ENCODE assay signal across 1 fruit fly cellular context in the genomic region with DNA sequence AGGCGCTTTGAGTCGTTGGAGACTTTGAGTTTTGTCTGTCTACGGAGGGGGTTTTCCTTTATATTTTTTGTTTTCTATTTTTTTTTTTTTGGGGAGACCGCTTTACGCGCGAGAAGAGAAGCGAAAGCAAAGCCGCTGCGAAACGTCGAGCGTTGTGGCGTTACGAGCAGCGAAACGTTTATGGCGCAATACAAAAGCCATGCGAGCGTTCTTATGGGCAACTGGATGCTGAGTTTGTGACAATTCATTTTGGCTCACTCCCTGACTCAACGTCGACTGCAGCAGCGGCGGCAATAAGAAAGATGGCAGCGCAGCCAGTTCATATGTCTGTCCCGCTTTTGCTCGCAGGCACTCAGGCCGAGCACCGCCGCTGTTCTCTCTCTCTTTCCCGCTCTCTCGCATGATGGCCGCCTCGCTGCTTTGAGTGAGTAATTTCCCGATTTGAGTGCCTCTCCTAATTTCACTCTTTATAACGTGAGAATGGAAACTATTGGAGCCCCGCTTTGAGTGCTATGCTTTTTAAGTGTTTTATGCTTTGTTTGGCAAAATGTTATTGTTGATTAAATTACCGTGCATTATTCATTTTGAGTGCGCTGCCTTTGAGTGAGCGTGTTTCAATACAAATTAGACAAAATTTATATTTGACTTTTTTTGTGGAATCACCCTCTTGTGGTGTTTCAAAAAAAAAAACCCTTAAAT.
TF ChIP-seq lines count a peak whose summit lies in the region.

A gene (minus strand): TSS at position 191 of the 699 bp plus-strand sequence.

TF ChIP-seq in whole organism, embryonic, 481 proteins besides CTCF, POLR2A, EP300 and RAD21 (continued from another document):
- TF ChIP-seq Bgb (GFP tag; IDR thresholded peaks at IDR 0.05; lab: Robert Waterston, UW; ENCODE audit: partially characterized antibody), result peak; percentile 88
- no peak for TF ChIP-seq TFAM (GFP tag; optimal IDR thresholded peaks at IDR 0.05; lab: Kevin White, UChicago)
- TF ChIP-seq zen (tag; optimal IDR thresholded peaks at IDR 0.05; lab: Kevin White, UChicago), result no peak
- no peak for TF ChIP-seq CG13296 (GFP tag; optimal IDR thresholded peaks at IDR 0.05; lab: Kevin White, UChicago)
- TF ChIP-seq hkb (optimal IDR thresholded peaks at IDR 0.05; lab: Kevin White, UChicago), result peak; percentile 18
- no peak for TF ChIP-seq hkb (GFP tag; IDR thresholded peaks at IDR 0.05; lab: Robert Waterston, UW)
- 0 out of 3 replicates have a peak, but pooled peaks have one; percentile 19 for TF ChIP-seq ase (GFP tag; IDR thresholded peaks at IDR 0.05; lab: Robert Waterston, UW)
- no peak for TF ChIP-seq Hr3 (GFP tag; optimal IDR thresholded peaks at IDR 0.05; lab: Kevin White, UChicago)
- peak in 1 of 2 experiments; percentile 22 for TF ChIP-seq Pdp1 (GFP tag; optimal IDR thresholded peaks at IDR 0.05; lab: Kevin White, UChicago)
- TF ChIP-seq Ada2b (GFP tag; IDR thresholded peaks at IDR 0.05; lab: Robert Waterston, UW), result no peak
- no peak for TF ChIP-seq HLH54F (GFP tag; optimal IDR thresholded peaks at IDR 0.05; lab: Kevin White, UChicago)
- TF ChIP-seq ato (GFP tag; IDR thresholded peaks at IDR 0.05; lab: Robert Waterston, UW; ENCODE audit: partially characterized antibody), result peak; percentile 63; the same call in 1 of the 2 replicates
- TF ChIP-seq Hsf (GFP tag; optimal IDR thresholded peaks at IDR 0.05; lab: Kevin White, UChicago), result no peak
- no peak for TF ChIP-seq ERR (GFP tag; optimal IDR thresholded peaks at IDR 0.05; lab: Kevin White, UChicago)
- TF ChIP-seq Ets97D (GFP tag; optimal IDR thresholded peaks at IDR 0.05; lab: Kevin White, UChicago), result no peak
- no peak for TF ChIP-seq Mes4 (GFP tag; optimal IDR thresholded peaks at IDR 0.05; lab: Kevin White, UChicago)
- TF ChIP-seq CG6791 (GFP tag; IDR thresholded peaks at IDR 0.05; lab: Robert Waterston, UW; ENCODE audit: partially characterized antibody), result peak; percentile 82; the same call in 2 of the 3 replicates
- TF ChIP-seq Sin3A (optimal IDR thresholded peaks at IDR 0.05; lab: Kevin White, UChicago), result no peak
- no peak for TF ChIP-seq hbn (GFP tag; IDR thresholded peaks at IDR 0.05; lab: Robert Waterston, UW; ENCODE audit: partially characterized antibody)
- no peak for TF ChIP-seq C15 (GFP tag; IDR thresholded peaks at IDR 0.05; lab: Robert Waterston, UW)
- TF ChIP-seq vfl (GFP tag; optimal IDR thresholded peaks at IDR 0.05; lab: Kevin White, UChicago), result no peak
- TF ChIP-seq CG10366 (GFP tag; IDR thresholded peaks at IDR 0.05; lab: Robert Waterston, UW), result no peak
- TF ChIP-seq bbx (GFP tag; IDR thresholded peaks at IDR 0.05; lab: Robert Waterston, UW; ENCODE audit: partially characterized antibody), result peak; percentile 83
- no peak for TF ChIP-seq CG18011 (GFP tag; optimal IDR thresholded peaks at IDR 0.05; lab: Kevin White, UChicago)
- no peak for TF ChIP-seq her (GFP tag; optimal IDR thresholded peaks at IDR 0.05; lab: Kevin White, UChicago)
- peak; percentile 72 for TF ChIP-seq CG34224 (GFP tag; IDR thresholded peaks at IDR 0.05; lab: Robert Waterston, UW; ENCODE audit: partially characterized antibody)
- TF ChIP-seq cg (GFP tag; optimal IDR thresholded peaks at IDR 0.05; lab: Kevin White, UChicago), result peak; percentile 61
- no peak for TF ChIP-seq CG6813 (GFP tag; optimal IDR thresholded peaks at IDR 0.05; lab: Kevin White, UChicago)
- TF ChIP-seq CG32767 (GFP tag; IDR thresholded peaks at IDR 0.05; lab: Robert Waterston, UW), result no peak
- no peak for TF ChIP-seq HLH3B (GFP tag; IDR thresholded peaks at IDR 0.05; lab: Robert Waterston, UW)
- TF ChIP-seq abd-A (tag; optimal IDR thresholded peaks at IDR 0.05; lab: Kevin White, UChicago), result peak; percentile 100
- no peak for TF ChIP-seq CG33557 (GFP tag; optimal IDR thresholded peaks at IDR 0.05; lab: Kevin White, UChicago)
- TF ChIP-seq CG11696 (GFP tag; IDR thresholded peaks at IDR 0.05; lab: Robert Waterston, UW), result no peak
- no peak; the same call in 2 of the 3 replicates for TF ChIP-seq HLH4C (GFP tag; IDR thresholded peaks at IDR 0.05; lab: Robert Waterston, UW; ENCODE audit: partially characterized antibody)
- TF ChIP-seq CG7556 (GFP tag; optimal IDR thresholded peaks at IDR 0.05; lab: Kevin White, UChicago), result no peak
- TF ChIP-seq zen2 (GFP tag; IDR thresholded peaks at IDR 0.05; lab: Robert Waterston, UW; ENCODE audit: partially characterized antibody), result peak; percentile 65; the same call in 2 of the 3 replicates
- TF ChIP-seq vvl (GFP tag; IDR thresholded peaks at IDR 0.05; lab: Robert Waterston, UW), result peak; percentile 57; the same call in 1 of the 2 replicates
